Worm (Caenorhabditis elegans): ENCODE measurements around the gene dnj-24.
A peak's percentile ranks its signal among the peaks of the same experiment; 100 is the strongest.

ce11 chrIII:5423665-5424133 is at the start of gene dnj-24:
- TF ChIP-seq fkh-10 (GFP tag; optimal IDR thresholded peaks at IDR 0.05) (no peak), aha-1 (tag; optimal IDR thresholded peaks at IDR 0.05) (no peak), ces-1 (GFP tag; optimal IDR thresholded peaks at IDR 0.05) (no peak), unc-62 (GFP tag; optimal IDR thresholded peaks at IDR 0.05) (no peak), ama-1 (optimal IDR thresholded peaks at IDR 0.05) (no peak), nhr-28 (tag; optimal IDR thresholded peaks at IDR 0.05) (no peak), mep-1 (tag; optimal IDR thresholded peaks at IDR 0.05) (no peak), nhr-11 (tag; optimal IDR thresholded peaks at IDR 0.05) (no peak), elt-3 (tag; optimal IDR thresholded peaks at IDR 0.05) (no peak), nhr-85 (tag) (peak; percentile 79), fos-1 (tag; optimal IDR thresholded peaks at IDR 0.05) (no peak), lin-13 (GFP tag; optimal IDR thresholded peaks at IDR 0.05) (no peak), nhr-12 (tag; optimal IDR thresholded peaks at IDR 0.05) (no peak)
